Fruit fly (Drosophila melanogaster): ENCODE measurements around the gene CG6503.

CG6503 gene

dm6 chr3R:26409780-26410179 is 15.1 kb downstream of the CG6503 start (continued):
- no peak for TF ChIP-seq CG5953 (GFP tag; IDR thresholded peaks at IDR 0.05)
- peak; percentile 32 for TF ChIP-seq Fer3 (tag; optimal IDR thresholded peaks at IDR 0.05)
- TF ChIP-seq CG7357 (GFP tag; IDR thresholded peaks at IDR 0.05), result 0 out of 3 replicates have a peak, but pooled peaks have one; percentile 35
- peak; percentile 60; the same call in 1 of the 2 replicates for TF ChIP-seq stc (GFP tag; IDR thresholded peaks at IDR 0.05)
- TF ChIP-seq prd (optimal IDR thresholded peaks at IDR 0.05), result no peak
- TF ChIP-seq prd (GFP tag; IDR thresholded peaks at IDR 0.05), result peak; percentile 30; the same call in 1 of the 3 replicates
- TF ChIP-seq Bteb2 (GFP tag; optimal IDR thresholded peaks at IDR 0.05), result no peak
- TF ChIP-seq Pdp1 (GFP tag; optimal IDR thresholded peaks at IDR 0.05), result no peak
- no peak for TF ChIP-seq CG32767 (GFP tag; IDR thresholded peaks at IDR 0.05)
- no peak for TF ChIP-seq odd (GFP tag; optimal IDR thresholded peaks at IDR 0.05)
- peak; percentile 34; the same call in 1 of the 2 replicates for TF ChIP-seq CG31441 (GFP tag; IDR thresholded peaks at IDR 0.05)
- no peak for TF ChIP-seq CG1603 (tag; optimal IDR thresholded peaks at IDR 0.05)
- no peak for TF ChIP-seq Usf (GFP tag; optimal IDR thresholded peaks at IDR 0.05)
- TF ChIP-seq gem (tag; optimal IDR thresholded peaks at IDR 0.05), result peak; percentile 37
- 0 out of 2 replicates have a peak, but pooled peaks have one; percentile 21 for TF ChIP-seq Rfx (GFP tag; IDR thresholded peaks at IDR 0.05)
- peak; percentile 45; the same call in 1 of the 2 replicates for TF ChIP-seq E2f1 (GFP tag; IDR thresholded peaks at IDR 0.05)
- no peak for TF ChIP-seq CG10462 (GFP tag; optimal IDR thresholded peaks at IDR 0.05)
- TF ChIP-seq CG3281 (GFP tag; optimal IDR thresholded peaks at IDR 0.05), result peak; percentile 0
- no peak for TF ChIP-seq CG12942 (GFP tag; optimal IDR thresholded peaks at IDR 0.05)
- peak; percentile 55 for TF ChIP-seq lmd (GFP tag; IDR thresholded peaks at IDR 0.05)
- no peak for TF ChIP-seq CG13424 (tag; optimal IDR thresholded peaks at IDR 0.05)
- 0 out of 3 replicates have a peak, but pooled peaks have one; percentile 15 for TF ChIP-seq B-H1 (GFP tag; IDR thresholded peaks at IDR 0.05)
- TF ChIP-seq Ptx1 (GFP tag; IDR thresholded peaks at IDR 0.05), result peak; percentile 62

dm6 chr3R:26403556-26403955 is 21.3 kb downstream of the CG6503 start, which contains the start of gene ppk15:
TSS of gene ppk15 (minus strand) at chr3R:26403656.
- TF ChIP-seq CG18599 (GFP tag; optimal IDR thresholded peaks at IDR 0.05) (no peak), bcd (GFP tag; optimal IDR thresholded peaks at IDR 0.05) (no peak), pho (GFP tag; optimal IDR thresholded peaks at IDR 0.05) (no peak), Fer2 (tag; optimal IDR thresholded peaks at IDR 0.05) (no peak), ab (GFP tag; optimal IDR thresholded peaks at IDR 0.05) (no peak), CG30431 (GFP tag; optimal IDR thresholded peaks at IDR 0.05) (no peak), jigr1 (GFP tag; IDR thresholded peaks at IDR 0.05) (no peak)
